Worm (Caenorhabditis elegans) whole organism, L1 larva: ENCODE data around the gene T05H10.1.
A peak's percentile ranks its signal among the peaks of the same experiment; 100 is the strongest.

Experiments used
- C34B4.2 ChIP-seq: sonication (generic microtip); optimal IDR thresholded peaks from 2 replicates; lab custom pipeline; 2017; ENCODE audit warnings: mild to moderate bottlenecking, missing genetic modification characterization, missing compliant biosample characterization
- Y116A8C.19 ChIP-seq: sonication (generic microtip); optimal IDR thresholded peaks from 2 replicates; lab custom pipeline; 2016; ENCODE audit warnings: missing compliant biosample characterization, missing genetic modification characterization, borderline replicate concordance
- alr-1 ChIP-seq: fragments of 200-800 bp; sonication (Bioruptor generic); optimal IDR thresholded peaks from 2 replicates; lab custom pipeline; 2018; ENCODE audit warnings: borderline replicate concordance, mild to moderate bottlenecking, missing genetic modification characterization, missing compliant biosample characterization
- ama-1 ChIP-seq: fragments of 150-350 bp; optimal IDR thresholded peaks from 2 replicates; lab custom pipeline; 2014
- blmp-1 ChIP-seq: fragments of 150-350 bp; optimal IDR thresholded peaks from 2 replicates; lab custom pipeline; 2014; ENCODE audit warnings: missing biosample characterization, missing genetic modification characterization
- ceh-63 ChIP-seq: fragments of 200-800 bp; sonication (Bioruptor generic); optimal IDR thresholded peaks from 2 replicates; lab custom pipeline; 2018; ENCODE audit warnings: mild to moderate bottlenecking, missing genetic modification characterization, missing compliant biosample characterization
- ceh-8 ChIP-seq: fragments of 200-800 bp; sonication (Bioruptor generic); optimal IDR thresholded peaks from 2 replicates; lab custom pipeline; 2018; ENCODE audit warnings: mild to moderate bottlenecking, missing genetic modification characterization, moderate library complexity, missing compliant biosample characterization
- ceh-88 ChIP-seq: fragments of 200-800 bp; sonication (Bioruptor generic); IDR thresholded peaks from 2 replicates; pipeline ENCODE4 v1.3.6; 2022; ENCODE audit warnings: missing genetic modification characterization, missing compliant biosample characterization
- ces-1 ChIP-seq: fragments of 150-350 bp; optimal IDR thresholded peaks from 2 replicates; lab custom pipeline; 2014; ENCODE audit warnings: missing biosample characterization, missing genetic modification reagents, missing genetic modification characterization
- dsc-1 ChIP-seq: sonication (generic microtip); optimal IDR thresholded peaks from 2 replicates; lab custom pipeline; 2016; ENCODE audit warnings: mild to moderate bottlenecking, missing genetic modification characterization, missing compliant biosample characterization
- efl-1 ChIP-seq, 4 experiments: fragments of 150-350 bp; optimal IDR thresholded peaks in 3 of 4; peaks in 1 of 4; 1 replicate in 1 of 4; 2 replicates in 3 of 4; lab custom pipeline; 2014; ENCODE audit warnings: missing biosample characterization in 2 of 4, missing genetic modification characterization in 2 of 4, missing genetic modification reagents in 2 of 4
- efl-3 ChIP-seq: fragments of 200-800 bp; sonication (Bioruptor generic); optimal IDR thresholded peaks from 2 replicates; lab custom pipeline; 2018; ENCODE audit warnings: mild to moderate bottlenecking, missing genetic modification characterization, missing compliant biosample characterization
- elt-2 ChIP-seq: sonication (generic microtip); optimal IDR thresholded peaks from 2 replicates; lab custom pipeline; 2016; ENCODE audit warnings: missing genetic modification characterization, mild to moderate bottlenecking, inconsistent platforms, missing compliant biosample characterization, missing genetic modification reagents
- fkh-10 ChIP-seq: sonication (generic microtip); optimal IDR thresholded peaks from 2 replicates; lab custom pipeline; 2017; ENCODE audit warnings: missing biosample characterization, missing genetic modification reagents, missing genetic modification characterization
- fos-1 ChIP-seq: fragments of 150-350 bp; optimal IDR thresholded peaks from 2 replicates; lab custom pipeline; 2014; ENCODE audit warnings: missing biosample characterization, missing genetic modification characterization
- grh-1 ChIP-seq: fragments of 200-800 bp; sonication (Bioruptor generic); IDR thresholded peaks from 2 replicates; pipeline ENCODE4 v1.3.6; 2022; ENCODE audit warnings: missing genetic modification reagents, missing genetic modification characterization, missing compliant biosample characterization
- hlh-17 ChIP-seq: fragments of 200-800 bp; sonication (Bioruptor generic); optimal IDR thresholded peaks from 2 replicates; lab custom pipeline; 2018; ENCODE audit warnings: missing genetic modification characterization, mild to moderate bottlenecking, missing compliant biosample characterization, moderate library complexity, borderline replicate concordance
- irx-1 ChIP-seq: sonication (generic microtip); optimal IDR thresholded peaks from 2 replicates; lab custom pipeline; 2016; ENCODE audit warnings: missing genetic modification characterization, missing compliant biosample characterization
- isw-1 ChIP-seq: fragments of 200-800 bp; sonication (Bioruptor generic); IDR thresholded peaks from 2 replicates; pipeline ENCODE4 v1.3.6; 2022; ENCODE audit warnings: missing genetic modification characterization, missing compliant biosample characterization
- jun-1 ChIP-seq: fragments of 150-350 bp; optimal IDR thresholded peaks from 2 replicates; lab custom pipeline; 2014; ENCODE audit warnings: missing biosample characterization, missing genetic modification reagents, missing genetic modification characterization
- lin-14 ChIP-seq: fragments of 200-800 bp; sonication (Bioruptor generic); optimal IDR thresholded peaks from 2 replicates; lab custom pipeline; 2018; ENCODE audit warnings: mild to moderate bottlenecking, missing genetic modification characterization, moderate library complexity, missing compliant biosample characterization
- lsy-2 ChIP-seq, 2 experiments: fragments of 150-350 bp; optimal IDR thresholded peaks; 2 replicates each; lab custom pipeline; 2014; ENCODE audit warnings: missing biosample characterization in 2 of 2, missing genetic modification characterization in 2 of 2
- nhr-12 ChIP-seq: sonication (generic microtip); optimal IDR thresholded peaks from 2 replicates; lab custom pipeline; 2017; ENCODE audit warnings: missing biosample characterization, missing genetic modification characterization
- nhr-19 ChIP-seq: fragments of 200-800 bp; sonication (Bioruptor generic); conservative IDR thresholded peaks from 2 replicates; pipeline ENCODE4 v1.3.6; 2022; ENCODE audit warnings: missing genetic modification characterization, missing compliant biosample characterization
- nhr-237 ChIP-seq: fragments of 150-350 bp; optimal IDR thresholded peaks from 2 replicates; lab custom pipeline; 2014; ENCODE audit warnings: missing biosample characterization, missing genetic modification characterization
- nhr-47 ChIP-seq: sonication (generic microtip); optimal IDR thresholded peaks from 2 replicates; lab custom pipeline; 2016; ENCODE audit warnings: mild to moderate bottlenecking, missing genetic modification characterization, moderate library complexity, missing compliant biosample characterization
- nhr-71 ChIP-seq: sonication (generic microtip); optimal IDR thresholded peaks from 2 replicates; lab custom pipeline; 2016; ENCODE audit warnings: mild to moderate bottlenecking, missing genetic modification characterization, moderate library complexity, missing compliant biosample characterization
- nhr-76 ChIP-seq: sonication (generic microtip); optimal IDR thresholded peaks from 2 replicates; lab custom pipeline; 2017; ENCODE audit warnings: missing biosample characterization, missing genetic modification characterization
- nhr-77 ChIP-seq: fragments of 150-350 bp; optimal IDR thresholded peaks from 2 replicates; lab custom pipeline; 2014; ENCODE audit warnings: missing biosample characterization, missing genetic modification characterization
- nhr-90 ChIP-seq: sonication (generic microtip); optimal IDR thresholded peaks from 2 replicates; lab custom pipeline; 2016; ENCODE audit warnings: mild to moderate bottlenecking, missing genetic modification characterization, missing compliant biosample characterization; ENCODE audit not compliant: poor library complexity
- pax-3 ChIP-seq: fragments of 200-800 bp; sonication (Bioruptor generic); optimal IDR thresholded peaks from 2 replicates; lab custom pipeline; 2018; ENCODE audit warnings: mild to moderate bottlenecking, missing genetic modification characterization, moderate library complexity, missing compliant biosample characterization
- pqm-1 ChIP-seq: sonication (generic microtip); optimal IDR thresholded peaks from 3 replicates; lab custom pipeline; 2017; ENCODE audit warnings: missing biosample characterization, missing genetic modification characterization
- rnt-1 ChIP-seq: sonication (generic microtip); optimal IDR thresholded peaks from 2 replicates; lab custom pipeline; 2016; ENCODE audit warnings: mild to moderate bottlenecking, missing genetic modification characterization, moderate library complexity, missing compliant biosample characterization
- snpc-4 ChIP-seq: fragments of 150-350 bp; optimal IDR thresholded peaks from 2 replicates; lab custom pipeline; 2014; ENCODE audit warnings: missing biosample characterization, missing genetic modification characterization
- snu-23 ChIP-seq: sonication (generic microtip); optimal IDR thresholded peaks from 2 replicates; lab custom pipeline; 2016; ENCODE audit warnings: missing genetic modification characterization, missing compliant biosample characterization
- sptf-1 ChIP-seq: fragments of 150-350 bp; optimal IDR thresholded peaks from 2 replicates; lab custom pipeline; 2014; ENCODE audit warnings: missing biosample characterization, missing genetic modification characterization
- unc-130 ChIP-seq: fragments of 150-350 bp; optimal IDR thresholded peaks from 2 replicates; lab custom pipeline; 2017; ENCODE audit warnings: missing biosample characterization, missing genetic modification characterization, inconsistent platforms
- unc-62 ChIP-seq: fragments of 150-350 bp; optimal IDR thresholded peaks from 2 replicates; lab custom pipeline; 2014; ENCODE audit warnings: missing biosample characterization, missing genetic modification reagents, missing genetic modification characterization
- unc-86 ChIP-seq: sonication (generic microtip); optimal IDR thresholded peaks from 2 replicates; lab custom pipeline; 2016; ENCODE audit warnings: missing genetic modification characterization, missing compliant biosample characterization
- xbp-1 ChIP-seq: sonication (generic microtip); optimal IDR thresholded peaks from 2 replicates; lab custom pipeline; 2016; ENCODE audit warnings: missing genetic modification characterization, missing compliant biosample characterization
- ztf-11 ChIP-seq, 2 experiments: sonication (generic microtip); optimal IDR thresholded peaks; 2 replicates each; lab custom pipeline; 2016 to 2017; ENCODE audit warnings: missing genetic modification characterization in 2 of 2, missing biosample characterization in 1 of 2, missing compliant biosample characterization in 1 of 2

The T05H10.1 gene

DNA sequence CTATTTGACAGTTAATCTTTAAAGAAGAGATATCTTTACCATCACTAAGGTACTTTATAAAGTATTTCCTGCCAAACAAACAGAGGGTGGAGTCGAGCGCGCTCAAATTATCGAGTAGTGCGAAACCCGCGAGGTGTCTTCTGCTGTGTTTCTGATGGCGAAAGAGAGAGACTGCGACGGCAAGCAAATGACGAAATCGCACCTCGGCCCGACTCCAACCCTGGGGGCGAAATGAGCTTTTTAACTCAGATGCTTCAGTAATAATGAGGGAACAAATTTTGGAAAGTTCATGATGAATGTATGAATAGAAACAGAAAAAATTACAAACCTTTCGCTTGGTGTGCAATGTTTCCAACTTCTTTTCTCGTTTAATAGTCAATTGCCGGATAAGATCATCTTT lies 49.1 kb downstream of the T05H10.1 start (continued):
- TF ChIP-seq alr-1 (tag; lab: Kevin White, UChicago): no peak
- TF ChIP-seq isw-1: peak; percentile 11; the same call in 1 of the 2 replicates
- no peak for TF ChIP-seq hlh-17 (GFP tag; lab: Kevin White, UChicago)
- TF ChIP-seq unc-130 (tag; lab: Kevin White, UChicago): peak; percentile 8
- peak; percentile 82 for TF ChIP-seq lin-14 (GFP tag; lab: Kevin White, UChicago)
- no peak for TF ChIP-seq jun-1 (tag; lab: Kevin White, UChicago)
- TF ChIP-seq rnt-1 (tag; lab: Kevin White, UChicago): peak; percentile 83
- TF ChIP-seq nhr-90: peak; percentile 85
- TF ChIP-seq unc-86 (tag; lab: Kevin White, UChicago): no peak
- TF ChIP-seq efl-1 (optimal IDR thresholded peaks at IDR 0.05; lab: Kevin White, UChicago): peak; percentile 62 to 70
- peak; percentile 23 to 95 for TF ChIP-seq efl-1 (GFP tag; optimal IDR thresholded peaks at IDR 0.05 in 1 of 2; lab: Kevin White, UChicago)
- TF ChIP-seq nhr-237 (tag; lab: Kevin White, UChicago): no peak
- TF ChIP-seq nhr-71 (tag; lab: Kevin White, UChicago): peak; percentile 87
- TF ChIP-seq lsy-2 (tag; optimal IDR thresholded peaks at IDR 0.05; lab: Kevin White, UChicago): peak; percentile 59 to 67
- TF ChIP-seq ceh-63: no peak
- peak; percentile 83 for TF ChIP-seq snu-23 (GFP tag; lab: Kevin White, UChicago)
- TF ChIP-seq xbp-1 (tag; lab: Kevin White, UChicago): peak; percentile 63
- TF ChIP-seq pax-3 (tag; lab: Kevin White, UChicago): peak; percentile 39
- no peak for TF ChIP-seq ces-1
- no peak for TF ChIP-seq ztf-11 (tag; optimal IDR thresholded peaks at IDR 0.05; lab: Kevin White, UChicago)
- peak; percentile 78 for TF ChIP-seq elt-2 (tag; lab: Kevin White, UChicago)
- peak; percentile 84 for TF ChIP-seq nhr-47
- no peak for TF ChIP-seq sptf-1 (tag; lab: Kevin White, UChicago)
- no peak for TF ChIP-seq ceh-88 (GFP tag; lab: Robert Waterston, UW)
- TF ChIP-seq irx-1 (tag; lab: Kevin White, UChicago): no peak
- TF ChIP-seq unc-62 (GFP tag; lab: Kevin White, UChicago): no peak
- TF ChIP-seq efl-3 (GFP tag; lab: Kevin White, UChicago): no peak
- TF ChIP-seq nhr-77 (tag; lab: Kevin White, UChicago): peak; percentile 63
- no peak for TF ChIP-seq fkh-10 (GFP tag; lab: Kevin White, UChicago)
- no peak for TF ChIP-seq pqm-1 (tag; lab: Kevin White, UChicago)
- TF ChIP-seq snpc-4 (tag; lab: Kevin White, UChicago): peak; percentile 98
- TF ChIP-seq nhr-12: no peak
- peak; percentile 85 for TF ChIP-seq nhr-19 (GFP tag; lab: Robert Waterston, UW)
- peak; percentile 73 for TF ChIP-seq ama-1 (lab: Kevin White, UChicago)
- TF ChIP-seq nhr-76: no peak
- TF ChIP-seq dsc-1 (tag; lab: Kevin White, UChicago): peak; percentile 49
- TF ChIP-seq ceh-8 (GFP tag; lab: Kevin White, UChicago): peak; percentile 12
- TF ChIP-seq Y116A8C.19: no peak
- TF ChIP-seq C34B4.2 (tag; lab: Kevin White, UChicago): no peak
- peak; percentile 41 for TF ChIP-seq fos-1 (tag; lab: Kevin White, UChicago)

DNA sequence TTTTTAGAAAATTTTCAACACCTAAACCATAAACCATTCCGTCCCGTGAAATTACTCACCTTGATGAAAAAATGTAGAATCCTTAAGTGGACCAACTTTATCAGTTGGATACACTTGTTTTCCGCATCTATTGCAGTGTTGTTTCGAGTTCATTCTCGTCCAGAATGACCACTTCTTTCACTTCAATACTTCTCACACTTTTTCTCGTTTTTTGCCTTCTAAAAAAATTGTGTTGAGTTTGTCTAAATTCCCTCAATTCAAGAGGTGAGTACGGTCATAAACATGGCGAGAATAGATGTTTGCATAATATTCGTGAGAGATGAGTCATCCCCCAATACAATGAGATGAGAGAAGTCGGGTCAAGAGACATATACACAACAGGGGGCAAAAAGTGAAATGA lies 50.1 kb downstream of the T05H10.1 start, which contains the start of gene ltd-1:
Gene ltd-1, minus strand, starts transcription at position 218 of the 400 bp plus-strand sequence.
- TF ChIP-seq blmp-1 (peak; percentile 21), unc-86 (tag; lab: Kevin White, UChicago) (no peak), grh-1 (GFP tag; lab: Robert Waterston, UW) (no peak), efl-1 (optimal IDR thresholded peaks at IDR 0.05; lab: Kevin White, UChicago) (no peak), efl-1 (GFP tag; optimal IDR thresholded peaks at IDR 0.05 in 1 of 2; lab: Kevin White, UChicago) (peak in 1 of 2 experiments; percentile 60)
